Worm (Caenorhabditis elegans): ENCODE measurements around the gene gpa-17.

gpa-17 gene

DNA sequence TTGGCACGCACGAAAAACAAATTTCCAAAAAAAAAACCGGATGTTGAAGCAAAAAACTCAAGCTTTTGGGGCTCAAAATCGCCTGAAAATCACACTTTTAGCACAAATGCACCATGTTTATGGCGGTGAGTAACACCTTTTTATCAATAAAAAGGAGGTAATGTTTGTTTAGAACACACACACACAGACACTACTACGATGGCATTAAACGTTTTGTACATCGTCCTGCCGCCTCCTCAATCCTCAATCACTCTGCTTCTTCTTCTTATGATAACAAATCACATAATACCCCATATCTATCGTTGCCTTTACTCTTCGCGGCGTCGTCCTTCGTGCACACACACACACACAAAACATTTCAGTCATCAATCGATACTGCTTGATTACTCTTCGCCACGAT, at the start of gene gpa-17:
TSS of gene gpa-17 (plus strand) at position 363 of the 400 bp plus-strand sequence.
- TF ChIP-seq unc-39 (tag; optimal IDR thresholded peaks at IDR 0.05): no peak
- no peak for TF ChIP-seq elt-3 (tag; optimal IDR thresholded peaks at IDR 0.05)
- no peak for TF ChIP-seq lsy-2 (tag; optimal IDR thresholded peaks at IDR 0.05)
- no peak for TF ChIP-seq mls-2 (tag; optimal IDR thresholded peaks at IDR 0.05)
- no peak for TF ChIP-seq nhr-28 (tag; optimal IDR thresholded peaks at IDR 0.05)
- TF ChIP-seq sptf-1 (tag; optimal IDR thresholded peaks at IDR 0.05): no peak
- TF ChIP-seq ceh-39 (tag; optimal IDR thresholded peaks at IDR 0.05): no peak
- no peak for TF ChIP-seq cnd-1 (tag; optimal IDR thresholded peaks at IDR 0.05)
- no peak for TF ChIP-seq snpc-4 (tag; optimal IDR thresholded peaks at IDR 0.05)
- no peak for TF ChIP-seq ham-2 (GFP tag; optimal IDR thresholded peaks at IDR 0.05)
- no peak for TF ChIP-seq ztf-11 (tag; optimal IDR thresholded peaks at IDR 0.05)
- TF ChIP-seq nhr-76 (tag; optimal IDR thresholded peaks at IDR 0.05): no peak
- TF ChIP-seq pha-4 (tag; optimal IDR thresholded peaks at IDR 0.05): no peak
- TF ChIP-seq blmp-1 (tag; optimal IDR thresholded peaks at IDR 0.05): no peak
- no peak for TF ChIP-seq drap-1 (GFP tag; optimal IDR thresholded peaks at IDR 0.05)
- no peak for TF ChIP-seq lin-13 (tag; optimal IDR thresholded peaks at IDR 0.05)
- no peak for TF ChIP-seq sem-2 (GFP tag; optimal IDR thresholded peaks at IDR 0.05)
- no peak for TF ChIP-seq lin-32 (GFP tag; optimal IDR thresholded peaks at IDR 0.05)

ce11 chrIII:2540520-2540919, 45.8 kb upstream of the gpa-17 start:
- TF ChIP-seq unc-120 (tag; optimal IDR thresholded peaks at IDR 0.05; ENCODE audit: poor library complexity, severe bottlenecking): no peak
- no peak for TF ChIP-seq ceh-43 (GFP tag; optimal IDR thresholded peaks at IDR 0.05)
- TF ChIP-seq cnd-1 (tag; optimal IDR thresholded peaks at IDR 0.05): no peak
- no peak for TF ChIP-seq unc-39 (tag; optimal IDR thresholded peaks at IDR 0.05)
- TF ChIP-seq drap-1 (GFP tag; optimal IDR thresholded peaks at IDR 0.05): no peak
- no peak for TF ChIP-seq ham-2 (GFP tag; optimal IDR thresholded peaks at IDR 0.05)
- no peak for TF ChIP-seq sem-2 (GFP tag; optimal IDR thresholded peaks at IDR 0.05)
- TF ChIP-seq nhr-28 (tag; optimal IDR thresholded peaks at IDR 0.05): no peak
- TF ChIP-seq nhr-76 (tag; optimal IDR thresholded peaks at IDR 0.05): no peak
- no peak for TF ChIP-seq flh-1 (GFP tag; optimal IDR thresholded peaks at IDR 0.05)
- no peak for TF ChIP-seq snpc-4 (tag; optimal IDR thresholded peaks at IDR 0.05)
- TF ChIP-seq M03D4.4 (tag; optimal IDR thresholded peaks at IDR 0.05): no peak
- no peak for TF ChIP-seq unc-62 (GFP tag; optimal IDR thresholded peaks at IDR 0.05)

- TF ChIP-seq lin-13 (tag; optimal IDR thresholded peaks at IDR 0.05) (no peak), elt-1 (tag; optimal IDR thresholded peaks at IDR 0.05; ENCODE audit: borderline replicate concordance, insufficient read depth) (no peak), hlh-1 (tag; optimal IDR thresholded peaks at IDR 0.05) (no peak), unc-120 (tag; optimal IDR thresholded peaks at IDR 0.05; ENCODE audit: poor library complexity, severe bottlenecking) (no peak), unc-39 (tag; optimal IDR thresholded peaks at IDR 0.05) (no peak), blmp-1 (tag; optimal IDR thresholded peaks at IDR 0.05) (no peak), nhr-76 (tag; optimal IDR thresholded peaks at IDR 0.05) (no peak), pha-4 (tag; optimal IDR thresholded peaks at IDR 0.05) (no peak), flh-1 (GFP tag; optimal IDR thresholded peaks at IDR 0.05) (no peak), M03D4.4 (tag; optimal IDR thresholded peaks at IDR 0.05) (no peak), drap-1 (GFP tag; optimal IDR thresholded peaks at IDR 0.05) (no peak), cnd-1 (tag; optimal IDR thresholded peaks at IDR 0.05) (no peak), nhr-28 (tag; optimal IDR thresholded peaks at IDR 0.05) (no peak), zip-8 (tag; optimal IDR thresholded peaks at IDR 0.05) (no peak), sptf-1 (tag; optimal IDR thresholded peaks at IDR 0.05) (no peak), mep-1 (tag; optimal IDR thresholded peaks at IDR 0.05) (no peak), lsy-2 (tag; optimal IDR thresholded peaks at IDR 0.05) (no peak), tbx-8 (GFP tag; optimal IDR thresholded peaks at IDR 0.05) (no peak), mab-5 (tag; optimal IDR thresholded peaks at IDR 0.05) (no peak)
Measured at ce11 chrIII:2546298-2546697, 40.1 kb upstream of the gpa-17 start.

DNA sequence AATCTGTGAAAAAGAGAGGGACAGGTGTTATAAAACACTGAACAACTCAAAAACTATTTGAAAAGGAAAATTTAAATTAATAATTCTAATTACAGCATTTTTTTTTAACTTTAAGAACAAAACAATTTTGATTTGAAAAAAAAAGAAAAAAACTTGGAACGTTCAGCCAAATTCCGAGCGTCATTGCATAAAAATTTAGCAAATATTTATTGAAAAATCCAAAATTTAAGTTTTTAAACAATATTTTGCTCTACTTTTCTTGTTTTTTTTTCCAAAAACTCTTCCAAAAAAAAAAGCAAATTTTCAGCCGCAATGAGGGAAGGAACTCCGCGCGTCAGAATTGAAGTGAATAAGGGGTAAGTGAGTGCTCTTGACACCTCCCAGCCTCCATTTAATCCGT, 36.7 kb upstream of the gpa-17 start, which contains the start of gene feh-1:
TSS of gene feh-1 (plus strand) at position 301 of the 400 bp plus-strand sequence.
- TF ChIP-seq cnd-1 (tag; optimal IDR thresholded peaks at IDR 0.05) (no peak), zip-8 (tag; optimal IDR thresholded peaks at IDR 0.05) (no peak), elt-3 (tag; optimal IDR thresholded peaks at IDR 0.05) (no peak), nhr-28 (tag; optimal IDR thresholded peaks at IDR 0.05) (no peak), nhr-237 (tag; optimal IDR thresholded peaks at IDR 0.05) (no peak), M03D4.4 (tag; optimal IDR thresholded peaks at IDR 0.05) (no peak), sem-2 (GFP tag; optimal IDR thresholded peaks at IDR 0.05) (no peak), tbx-8 (GFP tag; optimal IDR thresholded peaks at IDR 0.05) (no peak), flh-1 (GFP tag; optimal IDR thresholded peaks at IDR 0.05) (no peak), blmp-1 (tag; optimal IDR thresholded peaks at IDR 0.05) (no peak), lin-13 (tag; optimal IDR thresholded peaks at IDR 0.05) (no peak), snpc-4 (tag; optimal IDR thresholded peaks at IDR 0.05) (no peak), drap-1 (GFP tag; optimal IDR thresholded peaks at IDR 0.05) (no peak), nhr-76 (tag; optimal IDR thresholded peaks at IDR 0.05) (no peak), nhr-2 (tag; optimal IDR thresholded peaks at IDR 0.05) (no peak), lin-32 (GFP tag; optimal IDR thresholded peaks at IDR 0.05) (no peak), mep-1 (tag; optimal IDR thresholded peaks at IDR 0.05) (no peak), bed-3 (GFP tag; optimal IDR thresholded peaks at IDR 0.05) (no peak), unc-39 (tag; optimal IDR thresholded peaks at IDR 0.05) (no peak)

All from whole organism, mixed stage, embryonic.